Fruit fly (Drosophila melanogaster) whole organism, embryonic: ENCODE data around the gene CG13144.

Experiments used
- CG10431 ChIP-seq: fragments of 200-800 bp; sonication (Bioruptor generic); optimal IDR thresholded peaks from 3 replicates; lab custom pipeline; 2018; ENCODE audit warnings: missing biosample characterization, mild to moderate bottlenecking, missing genetic modification characterization
- CG10565 ChIP-seq: fragments of 200-800 bp; sonication (Bioruptor generic); optimal IDR thresholded peaks from 3 replicates; lab custom pipeline; 2016; ENCODE audit warnings: missing biosample characterization, mild to moderate bottlenecking, missing genetic modification characterization
- CG11398 ChIP-seq: fragments of 200-800 bp; sonication (Bioruptor generic); optimal IDR thresholded peaks from 2 replicates; lab custom pipeline; 2016; ENCODE audit warnings: missing biosample characterization, missing genetic modification characterization
- CG11504 ChIP-seq: fragments of 200-800 bp; sonication (Bioruptor generic); optimal IDR thresholded peaks from 3 replicates; lab custom pipeline; 2019; ENCODE audit warnings: missing biosample characterization, mild to moderate bottlenecking, missing genetic modification characterization, moderate library complexity
- CG11696 ChIP-seq: fragments of 200-800 bp; sonication (Bioruptor generic); IDR thresholded peaks from 2 replicates; pipeline ENCODE4 v1.3.6; 2022; ENCODE audit warnings: missing biosample characterization, missing genetic modification characterization
- CG13287 ChIP-seq: fragments of 200-800 bp; sonication (Bioruptor generic); IDR thresholded peaks from 2 replicates; pipeline ENCODE4 v1.3.6; 2022; ENCODE audit warnings: missing biosample characterization, missing genetic modification characterization; ENCODE audit not compliant: partially characterized antibody
- CG14050 ChIP-seq: fragments of 200-800 bp; sonication (Bioruptor generic); IDR thresholded peaks from 3 replicates; pipeline ENCODE4 v1.3.6; 2022; ENCODE audit warnings: missing biosample characterization, missing genetic modification characterization
- CG1529 ChIP-seq: fragments of 200-800 bp; sonication (Bioruptor generic); optimal IDR thresholded peaks from 3 replicates; lab custom pipeline; 2018; ENCODE audit warnings: missing biosample characterization, missing genetic modification characterization
- CG16779 ChIP-seq: fragments of 200-800 bp; sonication (Bioruptor generic); IDR thresholded peaks from 2 replicates; pipeline ENCODE4 v1.3.6; 2022; ENCODE audit warnings: missing biosample characterization, missing genetic modification characterization
- CG16815 ChIP-seq: fragments of 200-800 bp; sonication (Bioruptor generic); optimal IDR thresholded peaks from 3 replicates; lab custom pipeline; 2017; ENCODE audit warnings: missing biosample characterization, mild to moderate bottlenecking, missing genetic modification characterization
- CG17186 ChIP-seq: fragments of 200-800 bp; sonication (Bioruptor generic); optimal IDR thresholded peaks from 3 replicates; lab custom pipeline; 2017; ENCODE audit warnings: missing biosample characterization, missing genetic modification reagents, missing genetic modification characterization
- CG17612 ChIP-seq: fragments of 200-800 bp; sonication (Bioruptor generic); IDR thresholded peaks from 2 replicates; pipeline ENCODE4 v1.3.6; 2022; ENCODE audit warnings: missing biosample characterization, missing genetic modification characterization
- CG2120 ChIP-seq: fragments of 200-800 bp; sonication (Bioruptor generic); optimal IDR thresholded peaks from 3 replicates; lab custom pipeline; 2016; ENCODE audit warnings: missing biosample characterization, missing genetic modification characterization
- CG2199 ChIP-seq: fragments of 200-800 bp; sonication (Bioruptor generic); IDR thresholded peaks from 3 replicates; pipeline ENCODE4 v1.3.6; 2022; ENCODE audit warnings: missing biosample characterization, missing genetic modification characterization
- CG3838 ChIP-seq: fragments of 200-800 bp; sonication (Bioruptor generic); optimal IDR thresholded peaks from 3 replicates; lab custom pipeline; 2016; ENCODE audit warnings: missing biosample characterization, missing genetic modification characterization
- CG4360 ChIP-seq: fragments of 200-800 bp; sonication (Bioruptor generic); IDR thresholded peaks from 2 replicates; pipeline ENCODE4 v1.3.6; 2022; ENCODE audit warnings: missing biosample characterization, missing genetic modification characterization
- CG4424 ChIP-seq: fragments of 200-800 bp; sonication (Bioruptor generic); optimal IDR thresholded peaks from 3 replicates; lab custom pipeline; 2016; ENCODE audit warnings: missing biosample characterization, missing genetic modification characterization
- CG6791 ChIP-seq: fragments of 200-800 bp; sonication (Bioruptor generic); IDR thresholded peaks from 3 replicates; pipeline ENCODE4 v1.3.6; 2022; ENCODE audit warnings: missing biosample characterization, missing genetic modification characterization; ENCODE audit not compliant: partially characterized antibody
- CG7839 ChIP-seq: fragments of 200-800 bp; sonication (Bioruptor generic); optimal IDR thresholded peaks from 3 replicates; lab custom pipeline; 2018; ENCODE audit warnings: missing biosample characterization, mild to moderate bottlenecking, missing genetic modification characterization, moderate library complexity
- CG8924 ChIP-seq: fragments of 200-800 bp; optimal IDR thresholded peaks from 3 replicates; lab custom pipeline; 2019; ENCODE audit warnings: missing biosample characterization, mild to moderate bottlenecking, missing genetic modification characterization, moderate library complexity
- Chrac-16 ChIP-seq: fragments of 200-800 bp; sonication (Bioruptor generic); optimal IDR thresholded peaks from 3 replicates; lab custom pipeline; 2016; ENCODE audit warnings: missing biosample characterization, missing genetic modification characterization
- ERR ChIP-seq: fragments of 200-800 bp; sonication (Bioruptor generic); optimal IDR thresholded peaks from 2 replicates; lab custom pipeline; 2016; ENCODE audit warnings: missing biosample characterization, missing genetic modification characterization
- Fer1 ChIP-seq: fragments of 200-800 bp; sonication (Bioruptor generic); optimal IDR thresholded peaks from 2 replicates; lab custom pipeline; 2017; ENCODE audit warnings: missing biosample characterization, mild to moderate bottlenecking, missing genetic modification characterization
- Fer2 ChIP-seq: fragments of 200-800 bp; sonication (Bioruptor generic); optimal IDR thresholded peaks from 2 replicates; lab custom pipeline; 2018; ENCODE audit warnings: missing biosample characterization, mild to moderate bottlenecking, missing genetic modification characterization, moderate library complexity
- HLHmδ ChIP-seq: fragments of 200-800 bp; sonication (Bioruptor generic); optimal IDR thresholded peaks from 2 replicates; lab custom pipeline; 2018; ENCODE audit warnings: missing biosample characterization, mild to moderate bottlenecking, missing genetic modification characterization, moderate library complexity
- Lim3 ChIP-seq: fragments of 200-800 bp; sonication (Bioruptor generic); IDR thresholded peaks from 2 replicates; pipeline ENCODE4 v1.3.6; 2022; ENCODE audit warnings: missing biosample characterization, missing genetic modification characterization
- Lpt ChIP-seq: fragments of >200 bp; optimal IDR thresholded peaks from 2 replicates; lab custom pipeline; 2018; ENCODE audit warnings: missing biosample characterization, missing genetic modification characterization
- MTF-1 ChIP-seq: fragments of 200-800 bp; sonication (Bioruptor generic); optimal IDR thresholded peaks from 2 replicates; lab custom pipeline; 2018; ENCODE audit warnings: missing biosample characterization, mild to moderate bottlenecking, missing genetic modification characterization, borderline replicate concordance
- Meics ChIP-seq: fragments of 200-800 bp; sonication (Bioruptor generic); optimal IDR thresholded peaks from 2 replicates; lab custom pipeline; 2017; ENCODE audit warnings: missing biosample characterization, mild to moderate bottlenecking, missing genetic modification characterization
- NC2β ChIP-seq: fragments of 200-800 bp; sonication (Bioruptor generic); optimal IDR thresholded peaks from 2 replicates; lab custom pipeline; 2016; ENCODE audit warnings: missing biosample characterization, missing genetic modification characterization
- NK7.1 ChIP-seq: fragments of 200-800 bp; sonication (Bioruptor generic); optimal IDR thresholded peaks from 3 replicates; lab custom pipeline; 2016; ENCODE audit warnings: missing biosample characterization, missing genetic modification characterization
- Nf-YB ChIP-seq: fragments of 200-800 bp; sonication (Bioruptor generic); optimal IDR thresholded peaks from 3 replicates; lab custom pipeline; 2019; ENCODE audit warnings: missing biosample characterization, mild to moderate bottlenecking, missing genetic modification characterization, moderate library complexity
- Trl ChIP-seq, 3 experiments: fragments of >200 bp in 2 of 3; fragments of 200-800 bp in 1 of 3; sonication (Bioruptor generic) in 1 of 3; optimal IDR thresholded peaks; 2 replicates in 1 of 3; 3 replicates in 2 of 3; lab custom pipeline; 2016 to 2017; ENCODE audit warnings: missing biosample characterization in 1 of 3, missing genetic modification characterization in 1 of 3
- al ChIP-seq: fragments of 200-800 bp; sonication (Bioruptor generic); IDR thresholded peaks from 2 replicates; pipeline ENCODE4 v1.3.6; 2022; ENCODE audit warnings: missing biosample characterization, missing genetic modification characterization
- bbx ChIP-seq: fragments of 200-800 bp; sonication (Bioruptor generic); IDR thresholded peaks from 2 replicates; pipeline ENCODE4 v1.3.6; 2022; ENCODE audit warnings: missing biosample characterization, missing genetic modification characterization; ENCODE audit not compliant: partially characterized antibody
- cwo ChIP-seq: fragments of 200-800 bp; sonication (Bioruptor generic); optimal IDR thresholded peaks from 3 replicates; lab custom pipeline; 2017; ENCODE audit warnings: missing biosample characterization, missing genetic modification characterization, mild to moderate bottlenecking, moderate library complexity, missing genetic modification reagents
- danr ChIP-seq: fragments of 200-800 bp; sonication (Bioruptor generic); IDR thresholded peaks from 2 replicates; pipeline ENCODE4 v1.3.6; 2022; ENCODE audit warnings: missing biosample characterization, missing genetic modification characterization
- disco-r ChIP-seq: fragments of 200-800 bp; sonication (Bioruptor generic); optimal IDR thresholded peaks from 2 replicates; lab custom pipeline; 2016; ENCODE audit warnings: missing biosample characterization, missing genetic modification characterization
- dmrt11E ChIP-seq: fragments of 200-800 bp; sonication (Bioruptor generic); optimal IDR thresholded peaks from 3 replicates; lab custom pipeline; 2018; ENCODE audit warnings: missing biosample characterization, mild to moderate bottlenecking, missing genetic modification characterization, moderate library complexity
- ems ChIP-seq: fragments of 200-800 bp; sonication (Bioruptor generic); optimal IDR thresholded peaks from 3 replicates; lab custom pipeline; 2016; ENCODE audit warnings: missing biosample characterization, missing genetic modification characterization
- eve ChIP-seq, 2 experiments: fragments of >200 bp; optimal IDR thresholded peaks; 2 replicates each; lab custom pipeline; 2017; ENCODE audit warnings: missing biosample characterization in 2 of 2, missing genetic modification characterization in 2 of 2
- kni ChIP-seq: fragments of 200-800 bp; sonication (Bioruptor generic); optimal IDR thresholded peaks from 3 replicates; lab custom pipeline; 2017; ENCODE audit warnings: mild to moderate bottlenecking, missing biosample characterization, missing genetic modification reagents, missing genetic modification characterization
- nerfin-2 ChIP-seq: fragments of 200-800 bp; sonication (Bioruptor generic); IDR thresholded peaks from 2 replicates; pipeline ENCODE4 v1.3.6; 2022; ENCODE audit warnings: missing biosample characterization, missing genetic modification characterization; ENCODE audit not compliant: partially characterized antibody
- nmo ChIP-seq: fragments of 200-800 bp; sonication (Bioruptor generic); optimal IDR thresholded peaks from 2 replicates; lab custom pipeline; 2018; ENCODE audit warnings: missing biosample characterization, mild to moderate bottlenecking, missing genetic modification characterization, moderate library complexity
- pb ChIP-seq: fragments of 200-800 bp; sonication (Bioruptor generic); optimal IDR thresholded peaks from 3 replicates; lab custom pipeline; 2016; ENCODE audit warnings: missing biosample characterization, missing genetic modification characterization
- sens-2 ChIP-seq: fragments of 200-800 bp; sonication (Bioruptor generic); IDR thresholded peaks from 2 replicates; pipeline ENCODE4 v1.3.6; 2022; ENCODE audit warnings: missing biosample characterization, missing genetic modification characterization
- sna ChIP-seq: fragments of 200-800 bp; sonication (Bioruptor generic); IDR thresholded peaks from 2 replicates; pipeline ENCODE4 v1.3.6; 2022; ENCODE audit warnings: missing biosample characterization, missing genetic modification characterization; ENCODE audit not compliant: partially characterized antibody
- unpg ChIP-seq: fragments of 200-800 bp; sonication (Bioruptor generic); optimal IDR thresholded peaks from 3 replicates; lab custom pipeline; 2018; ENCODE audit warnings: missing biosample characterization, mild to moderate bottlenecking, missing genetic modification characterization, moderate library complexity
- wek ChIP-seq: fragments of 200-800 bp; sonication (Bioruptor generic); optimal IDR thresholded peaks from 3 replicates; lab custom pipeline; 2018; ENCODE audit warnings: missing biosample characterization, mild to moderate bottlenecking, missing genetic modification characterization, moderate library complexity

The CG13144 gene

DNA sequence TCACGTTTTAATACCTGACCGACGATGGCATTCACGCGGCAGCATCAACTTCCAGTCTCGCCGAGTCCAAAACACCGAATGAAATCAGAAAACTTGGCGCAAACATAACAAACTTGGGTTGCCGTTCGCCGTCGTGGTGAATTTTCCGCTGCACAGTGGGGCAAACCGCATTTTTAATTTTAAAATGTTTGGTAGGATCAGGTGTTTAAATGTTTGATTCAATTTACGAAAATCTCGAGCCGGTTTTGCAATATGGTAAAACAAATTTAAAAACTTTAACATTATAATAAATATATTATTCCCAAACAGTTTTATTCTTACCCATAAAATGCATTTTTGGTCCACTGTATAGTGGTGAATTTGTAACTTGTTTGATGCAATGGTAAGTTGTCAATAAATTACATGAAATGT is 17.0 kb downstream of the CG13144 start, which contains the start of gene RluA-1 (continued):
- TF ChIP-seq nmo (GFP tag; lab: Kevin White, UChicago): peak; percentile 100
- TF ChIP-seq NK7.1 (GFP tag; lab: Kevin White, UChicago): peak; percentile 86
- peak; percentile 96 for TF ChIP-seq CG11504 (tag; lab: Kevin White, UChicago)
- peak; percentile 100 for TF ChIP-seq CG8924
- TF ChIP-seq Meics (GFP tag; lab: Kevin White, UChicago): peak; percentile 99
- TF ChIP-seq sens-2 (GFP tag; lab: Robert Waterston, UW): peak; percentile 98
- TF ChIP-seq sna (GFP tag; lab: Robert Waterston, UW): 0 out of 2 replicates have a peak, but pooled peaks have one; percentile 32
- TF ChIP-seq CG16815 (GFP tag; lab: Kevin White, UChicago): peak; percentile 98
- peak; percentile 80 for TF ChIP-seq CG13287
- TF ChIP-seq CG17612 (GFP tag; lab: Robert Waterston, UW): peak; percentile 99
- peak; percentile 100 for TF ChIP-seq CG2199
- TF ChIP-seq kni (GFP tag; lab: Kevin White, UChicago): peak; percentile 94
- TF ChIP-seq CG4424: peak; percentile 99
- peak; percentile 99 for TF ChIP-seq CG1529
- TF ChIP-seq MTF-1 (GFP tag; lab: Kevin White, UChicago): peak; percentile 99
- peak; percentile 99 for TF ChIP-seq CG10431
- TF ChIP-seq CG16779 (GFP tag; lab: Robert Waterston, UW): peak; percentile 98
- peak in 1 of 2 experiments; percentile 96 for TF ChIP-seq eve (GFP tag; optimal IDR thresholded peaks at IDR 0.05; lab: Kevin White, UChicago)
- TF ChIP-seq Lim3 (GFP tag; lab: Robert Waterston, UW): peak; percentile 96
- peak; percentile 100 for TF ChIP-seq unpg (GFP tag; lab: Kevin White, UChicago)
- peak; percentile 52; the same call in 1 of the 2 replicates for TF ChIP-seq bbx (GFP tag; lab: Robert Waterston, UW)
- no peak; the same call in none of the 2 replicates for TF ChIP-seq nerfin-2 (GFP tag; lab: Robert Waterston, UW)
- peak; percentile 98 for TF ChIP-seq Fer2
- TF ChIP-seq CG17186 (GFP tag; lab: Kevin White, UChicago): peak; percentile 94
- TF ChIP-seq wek (GFP tag; lab: Kevin White, UChicago): peak; percentile 96
- no peak for TF ChIP-seq Lpt (GFP tag; lab: Kevin White, UChicago)
- peak; percentile 96 for TF ChIP-seq CG3838 (GFP tag; lab: Kevin White, UChicago)
- peak; percentile 96 for TF ChIP-seq danr
- TF ChIP-seq Trl (optimal IDR thresholded peaks at IDR 0.05; lab: Kevin White, UChicago): no peak
- TF ChIP-seq Trl (GFP tag; optimal IDR thresholded peaks at IDR 0.05; lab: Kevin White, UChicago): peak; percentile 95
- peak; percentile 100 for TF ChIP-seq dmrt11E (tag; lab: Kevin White, UChicago)
- TF ChIP-seq Nf-YB (GFP tag; lab: Kevin White, UChicago): peak; percentile 91
- TF ChIP-seq CG11696 (GFP tag; lab: Robert Waterston, UW): peak; percentile 98
- peak; percentile 93 for TF ChIP-seq al (GFP tag; lab: Robert Waterston, UW)
- peak; percentile 94 for TF ChIP-seq CG4360 (GFP tag; lab: Robert Waterston, UW)
- TF ChIP-seq CG14050 (GFP tag; lab: Robert Waterston, UW): peak; percentile 99
- 0 out of 3 replicates have a peak, but pooled peaks have one; percentile 20 for TF ChIP-seq CG6791
- TF ChIP-seq Chrac-16 (GFP tag; lab: Kevin White, UChicago): peak; percentile 99
- TF ChIP-seq CG11398: peak; percentile 87
- peak; percentile 71 for TF ChIP-seq pb (GFP tag; lab: Kevin White, UChicago)
- peak; percentile 96 for TF ChIP-seq CG2120 (GFP tag; lab: Kevin White, UChicago)
- TF ChIP-seq HLHmδ: peak; percentile 12
- peak; percentile 85 for TF ChIP-seq ERR (GFP tag; lab: Kevin White, UChicago)
- TF ChIP-seq CG7839 (tag; lab: Kevin White, UChicago): peak; percentile 99
- peak; percentile 98 for TF ChIP-seq cwo
- TF ChIP-seq Fer1 (GFP tag; lab: Kevin White, UChicago): peak; percentile 99
- TF ChIP-seq ems: peak; percentile 96
- TF ChIP-seq CG10565 (GFP tag; lab: Kevin White, UChicago): peak; percentile 96
- peak; percentile 95 for TF ChIP-seq NC2β (GFP tag; lab: Kevin White, UChicago)
- peak; percentile 87 for TF ChIP-seq disco-r (GFP tag; lab: Kevin White, UChicago)
